Worm (Caenorhabditis elegans): ENCODE results near the gene M02B7.2.

DNA sequence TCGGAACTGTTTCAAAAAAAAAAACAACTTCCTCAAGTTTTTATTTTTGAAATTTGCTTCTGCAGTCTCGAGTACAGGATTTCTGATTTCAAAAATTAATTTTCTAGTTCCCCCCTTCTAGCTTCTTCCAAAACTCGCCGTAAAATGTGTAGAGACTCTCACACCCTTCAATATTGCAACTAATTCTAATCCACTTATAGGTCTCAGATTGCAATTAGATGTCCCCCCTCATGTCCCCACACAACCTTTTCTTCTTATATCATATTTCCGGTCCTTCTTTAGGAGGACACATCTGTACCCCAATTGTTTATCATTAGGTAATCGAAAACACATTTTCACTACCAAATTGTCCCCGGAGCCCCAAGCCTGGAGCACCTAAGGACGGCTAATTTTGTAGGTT lies 37.1 kb downstream of the M02B7.2 start:
- TF ChIP-seq unc-39 (tag; optimal IDR thresholded peaks at IDR 0.05) (no peak), unc-62 (GFP tag; optimal IDR thresholded peaks at IDR 0.05) (no peak), alr-1 (tag; optimal IDR thresholded peaks at IDR 0.05) (no peak), skn-1 (tag; optimal IDR thresholded peaks at IDR 0.05) (no peak), elt-3 (tag; optimal IDR thresholded peaks at IDR 0.05) (no peak), zag-1 (tag; optimal IDR thresholded peaks at IDR 0.05) (no peak), gmeb-1 (tag; optimal IDR thresholded peaks at IDR 0.05) (no peak)
